Fruit fly (Drosophila melanogaster) whole organism, embryonic: ENCODE results near the gene msps.
A peak's percentile ranks its signal among the peaks of the same experiment; 100 is the strongest.

Source experiments
- BEAF-32 ChIP-seq: fragments of 200-800 bp; sonication (Bioruptor generic); optimal IDR thresholded peaks from 3 replicates; lab custom pipeline; 2017; ENCODE audit warnings: missing biosample characterization, missing genetic modification characterization, mild to moderate bottlenecking, moderate library complexity, missing genetic modification reagents
- CG10147 ChIP-seq: fragments of 200-800 bp; sonication (Bioruptor generic); optimal IDR thresholded peaks from 2 replicates; lab custom pipeline; 2019; ENCODE audit warnings: missing biosample characterization, mild to moderate bottlenecking, missing genetic modification characterization, moderate library complexity
- CG10209 ChIP-seq: fragments of 200-800 bp; sonication (Bioruptor generic); optimal IDR thresholded peaks from 3 replicates; lab custom pipeline; 2017; ENCODE audit warnings: missing biosample characterization, mild to moderate bottlenecking, missing genetic modification characterization, missing genetic modification reagents
- CG10321 ChIP-seq: fragments of 200-800 bp; sonication (Bioruptor generic); IDR thresholded peaks from 2 replicates; pipeline ENCODE4 v1.3.6; 2022; ENCODE audit warnings: missing biosample characterization, missing genetic modification characterization
- CG10462 ChIP-seq: fragments of 200-800 bp; sonication (Bioruptor generic); optimal IDR thresholded peaks from 2 replicates; lab custom pipeline; 2016; ENCODE audit warnings: missing biosample characterization, missing genetic modification characterization
- CG10654 ChIP-seq: fragments of 200-800 bp; sonication (Bioruptor generic); optimal IDR thresholded peaks from 2 replicates; lab custom pipeline; 2016; ENCODE audit warnings: missing biosample characterization, missing genetic modification characterization
- CG1233 ChIP-seq: fragments of 200-800 bp; sonication (Bioruptor generic); optimal IDR thresholded peaks from 4 replicates; lab custom pipeline; 2018; ENCODE audit warnings: missing biosample characterization, mild to moderate bottlenecking, missing genetic modification characterization
- CG15514 ChIP-seq: fragments of 200-800 bp; sonication (Bioruptor generic); optimal IDR thresholded peaks from 3 replicates; lab custom pipeline; 2017; ENCODE audit warnings: missing biosample characterization, missing genetic modification characterization, mild to moderate bottlenecking, moderate library complexity, missing genetic modification reagents
- CG16815 ChIP-seq: fragments of 200-800 bp; sonication (Bioruptor generic); optimal IDR thresholded peaks from 3 replicates; lab custom pipeline; 2017; ENCODE audit warnings: missing biosample characterization, mild to moderate bottlenecking, missing genetic modification characterization
- CG17328 ChIP-seq: fragments of 200-800 bp; sonication (Bioruptor generic); IDR thresholded peaks from 2 replicates; pipeline ENCODE4 v1.3.6; 2022; ENCODE audit warnings: missing biosample characterization, missing genetic modification characterization
- CG17568 ChIP-seq: fragments of 200-800 bp; sonication (Bioruptor generic); optimal IDR thresholded peaks from 2 replicates; lab custom pipeline; 2018; ENCODE audit warnings: missing biosample characterization, mild to moderate bottlenecking, missing genetic modification characterization, moderate library complexity
- CG17612 ChIP-seq: fragments of 200-800 bp; sonication (Bioruptor generic); IDR thresholded peaks from 2 replicates; pipeline ENCODE4 v1.3.6; 2022; ENCODE audit warnings: missing biosample characterization, missing genetic modification characterization
- CG2199 ChIP-seq: fragments of 200-800 bp; sonication (Bioruptor generic); IDR thresholded peaks from 3 replicates; pipeline ENCODE4 v1.3.6; 2022; ENCODE audit warnings: missing biosample characterization, missing genetic modification characterization
- CG2889 ChIP-seq: fragments of 200-800 bp; sonication (Bioruptor generic); IDR thresholded peaks from 3 replicates; pipeline ENCODE4 v1.3.6; 2022; ENCODE audit warnings: missing biosample characterization, missing genetic modification characterization
- CG30431 ChIP-seq: fragments of 200-800 bp; sonication (Bioruptor generic); optimal IDR thresholded peaks from 2 replicates; lab custom pipeline; 2017; ENCODE audit warnings: missing biosample characterization, missing genetic modification characterization
- CG3065 ChIP-seq: fragments of 200-800 bp; sonication (Bioruptor generic); optimal IDR thresholded peaks from 2 replicates; lab custom pipeline; 2016; ENCODE audit warnings: missing biosample characterization, missing genetic modification characterization
- CG31441 ChIP-seq: fragments of 200-800 bp; sonication (Bioruptor generic); IDR thresholded peaks from 2 replicates; pipeline ENCODE4 v1.3.6; 2022; ENCODE audit warnings: missing biosample characterization, missing genetic modification characterization
- CG32767 ChIP-seq: fragments of 200-800 bp; sonication (Bioruptor generic); IDR thresholded peaks from 2 replicates; pipeline ENCODE4 v1.3.6; 2022; ENCODE audit warnings: missing biosample characterization, missing genetic modification characterization
- CG32772 ChIP-seq: fragments of 200-800 bp; sonication (Bioruptor generic); IDR thresholded peaks from 2 replicates; pipeline ENCODE4 v1.3.6; 2022; ENCODE audit warnings: missing biosample characterization, missing genetic modification characterization
- CG34422 ChIP-seq: fragments of 200-800 bp; sonication (Bioruptor generic); IDR thresholded peaks from 3 replicates; pipeline ENCODE4 v1.3.6; 2022; ENCODE audit warnings: missing biosample characterization, missing genetic modification characterization
- CG4730 ChIP-seq: fragments of 200-800 bp; sonication (Bioruptor generic); IDR thresholded peaks from 2 replicates; pipeline ENCODE4 v1.3.6; 2022; ENCODE audit warnings: missing biosample characterization, missing genetic modification characterization
- CG6175 ChIP-seq: fragments of 200-800 bp; sonication (Bioruptor generic); IDR thresholded peaks from 3 replicates; pipeline ENCODE4 v1.3.6; 2022; ENCODE audit warnings: missing biosample characterization, missing genetic modification characterization
- CG6654 ChIP-seq: fragments of 200-800 bp; sonication (Bioruptor generic); optimal IDR thresholded peaks from 2 replicates; lab custom pipeline; 2017; ENCODE audit warnings: missing biosample characterization, mild to moderate bottlenecking, missing genetic modification characterization
- CG7372 ChIP-seq: fragments of 200-800 bp; sonication (Bioruptor generic); IDR thresholded peaks from 2 replicates; pipeline ENCODE4 v1.3.6; 2022; ENCODE audit warnings: missing biosample characterization, missing genetic modification characterization
- CG8765 ChIP-seq: fragments of 200-800 bp; sonication (Bioruptor generic); IDR thresholded peaks from 2 replicates; pipeline ENCODE4 v1.3.6; 2022; ENCODE audit warnings: missing biosample characterization, missing genetic modification characterization
- CTCF ChIP-seq: fragments of 200-800 bp; sonication (Bioruptor generic); optimal IDR thresholded peaks from 2 replicates; lab custom pipeline; 2017; ENCODE audit warnings: missing biosample characterization, mild to moderate bottlenecking, missing genetic modification characterization, moderate library complexity
- Chrac-16 ChIP-seq: fragments of 200-800 bp; sonication (Bioruptor generic); optimal IDR thresholded peaks from 3 replicates; lab custom pipeline; 2016; ENCODE audit warnings: missing biosample characterization, missing genetic modification characterization
- Gug ChIP-seq: fragments of 200-800 bp; sonication (Bioruptor generic); IDR thresholded peaks from 4 replicates; pipeline ENCODE4 v1.3.6; 2022; ENCODE audit warnings: missing biosample characterization, missing genetic modification characterization
- HLH3B ChIP-seq: fragments of 200-800 bp; sonication (Bioruptor generic); IDR thresholded peaks from 2 replicates; pipeline ENCODE4 v1.3.6; 2022; ENCODE audit warnings: missing biosample characterization, missing genetic modification characterization
- Jarid2 ChIP-seq: fragments of 200-800 bp; sonication (Bioruptor generic); optimal IDR thresholded peaks from 3 replicates; lab custom pipeline; 2017; ENCODE audit warnings: mild to moderate bottlenecking, missing biosample characterization, missing genetic modification reagents, missing genetic modification characterization
- Neu2 ChIP-seq: fragments of 200-800 bp; sonication (Bioruptor generic); optimal IDR thresholded peaks from 3 replicates; lab custom pipeline; 2016; ENCODE audit warnings: missing biosample characterization, missing genetic modification characterization, borderline replicate concordance
- Ravus ChIP-seq: fragments of 200-800 bp; sonication (Bioruptor generic); IDR thresholded peaks from 2 replicates; pipeline ENCODE4 v1.3.6; 2022; ENCODE audit warnings: missing biosample characterization, missing genetic modification characterization
- Taf1 ChIP-seq: fragments of 200-800 bp; sonication (Bioruptor generic); IDR thresholded peaks from 2 replicates; pipeline ENCODE4 v1.3.6; 2022; ENCODE audit warnings: missing biosample characterization, missing genetic modification characterization
- aop ChIP-seq: fragments of 200-800 bp; sonication (Bioruptor generic); IDR thresholded peaks from 2 replicates; pipeline ENCODE4 v1.3.6; 2022; ENCODE audit warnings: missing biosample characterization, missing genetic modification characterization
- ap ChIP-seq: fragments of 200-800 bp; sonication (Bioruptor generic); IDR thresholded peaks from 2 replicates; pipeline ENCODE4 v1.3.6; 2022; ENCODE audit warnings: missing biosample characterization, missing genetic modification characterization
- ato ChIP-seq: fragments of 200-800 bp; sonication (Bioruptor generic); IDR thresholded peaks from 2 replicates; pipeline ENCODE4 v1.3.6; 2022; ENCODE audit warnings: missing biosample characterization, missing genetic modification characterization; ENCODE audit not compliant: partially characterized antibody
- bowl ChIP-seq: fragments of 200-800 bp; sonication (Bioruptor generic); IDR thresholded peaks from 2 replicates; pipeline ENCODE4 v1.3.6; 2022; ENCODE audit warnings: missing biosample characterization, missing genetic modification characterization
- chn ChIP-seq: fragments of 200-800 bp; sonication (Bioruptor generic); optimal IDR thresholded peaks from 2 replicates; lab custom pipeline; 2016; ENCODE audit warnings: missing biosample characterization, missing genetic modification characterization
- da ChIP-seq: fragments of 200-800 bp; sonication (Bioruptor generic); optimal IDR thresholded peaks from 2 replicates; lab custom pipeline; 2016; ENCODE audit warnings: missing biosample characterization, missing genetic modification characterization
- danr ChIP-seq: fragments of 200-800 bp; sonication (Bioruptor generic); IDR thresholded peaks from 2 replicates; pipeline ENCODE4 v1.3.6; 2022; ENCODE audit warnings: missing biosample characterization, missing genetic modification characterization
- esg ChIP-seq: fragments of 200-800 bp; sonication (Bioruptor generic); conservative IDR thresholded peaks from 2 replicates; pipeline ENCODE4 v1.3.6; 2022; ENCODE audit warnings: missing biosample characterization, missing genetic modification characterization
- fd3F ChIP-seq: fragments of 200-800 bp; sonication (Bioruptor generic); optimal IDR thresholded peaks from 2 replicates; lab custom pipeline; 2018; ENCODE audit warnings: missing biosample characterization, mild to moderate bottlenecking, missing genetic modification characterization, moderate library complexity
- ind ChIP-seq: fragments of 200-800 bp; sonication (Bioruptor generic); optimal IDR thresholded peaks from 3 replicates; lab custom pipeline; 2016; ENCODE audit warnings: missing biosample characterization, missing genetic modification characterization
- jigr1 ChIP-seq: fragments of 200-800 bp; sonication (Bioruptor generic); IDR thresholded peaks from 3 replicates; pipeline ENCODE4 v1.3.6; 2022; ENCODE audit warnings: missing biosample characterization, missing genetic modification characterization
- kni ChIP-seq: fragments of 200-800 bp; sonication (Bioruptor generic); optimal IDR thresholded peaks from 3 replicates; lab custom pipeline; 2017; ENCODE audit warnings: mild to moderate bottlenecking, missing biosample characterization, missing genetic modification reagents, missing genetic modification characterization
- knrl ChIP-seq: fragments of 200-800 bp; sonication (Bioruptor generic); IDR thresholded peaks from 3 replicates; pipeline ENCODE4 v1.3.6; 2022; ENCODE audit warnings: missing biosample characterization, missing genetic modification characterization; ENCODE audit not compliant: partially characterized antibody
- oc ChIP-seq: fragments of 200-800 bp; sonication (Bioruptor generic); optimal IDR thresholded peaks from 2 replicates; lab custom pipeline; 2018; ENCODE audit warnings: missing biosample characterization, mild to moderate bottlenecking, missing genetic modification characterization, moderate library complexity
- pita ChIP-seq: fragments of 200-800 bp; sonication (Bioruptor generic); optimal IDR thresholded peaks from 2 replicates; lab custom pipeline; 2017; ENCODE audit warnings: missing biosample characterization, mild to moderate bottlenecking, missing genetic modification characterization
- psq ChIP-seq: fragments of 200-800 bp; sonication (Bioruptor generic); optimal IDR thresholded peaks from 2 replicates; lab custom pipeline; 2017; ENCODE audit warnings: missing biosample characterization, missing genetic modification characterization
- sob ChIP-seq: fragments of 200-800 bp; sonication (Bioruptor generic); IDR thresholded peaks from 2 replicates; pipeline ENCODE4 v1.3.6; 2022; ENCODE audit warnings: missing biosample characterization, missing genetic modification characterization
- sr ChIP-seq: fragments of 200-800 bp; sonication (Bioruptor generic); IDR thresholded peaks from 3 replicates; pipeline ENCODE4 v1.3.6; 2022; ENCODE audit warnings: missing biosample characterization, missing genetic modification characterization
- ttk ChIP-seq: fragments of 200-800 bp; sonication (Bioruptor generic); IDR thresholded peaks from 2 replicates; pipeline ENCODE4 v2.1.2; 2022; ENCODE audit warnings: missing biosample characterization, missing genetic modification characterization
- usp ChIP-seq: fragments of >200 bp; optimal IDR thresholded peaks from 2 replicates; lab custom pipeline; 2017; ENCODE audit warnings: missing biosample characterization, missing genetic modification characterization

msps gene

DNA sequence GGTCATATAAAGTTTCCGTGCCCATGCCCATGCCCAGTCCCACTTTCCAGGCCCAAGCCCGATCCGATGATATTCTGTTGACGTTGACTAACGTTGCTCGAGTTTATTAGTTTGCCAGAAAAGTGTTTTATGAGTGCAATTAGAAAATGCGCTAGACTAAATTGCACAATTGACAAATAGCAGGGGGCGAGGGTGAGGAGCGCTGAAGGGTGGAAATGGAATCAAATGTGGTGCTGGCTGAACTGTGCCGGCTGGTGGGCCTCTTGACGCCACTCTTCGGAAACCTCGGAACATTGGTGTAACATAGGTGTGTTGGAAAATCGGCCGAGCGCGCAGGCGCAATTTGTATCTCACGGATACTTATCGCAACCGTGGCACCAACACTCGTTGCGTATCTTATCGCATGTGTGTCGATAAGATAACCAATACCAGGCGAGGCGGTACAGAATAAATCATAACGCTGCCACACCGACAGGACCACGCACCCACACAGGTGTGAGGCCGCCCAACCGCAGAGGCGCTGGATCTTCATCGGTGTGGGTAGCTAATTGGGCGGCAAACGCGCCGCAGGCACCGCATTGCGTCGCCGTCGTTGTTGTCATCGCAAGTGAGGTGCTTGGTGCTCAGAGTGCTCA lies 38.8 kb upstream of the msps start (continued):
- TF ChIP-seq fd3F (GFP tag; lab: Kevin White, UChicago) (no peak), CG34422 (GFP tag; lab: Robert Waterston, UW) (no peak), CG17328 (GFP tag; lab: Robert Waterston, UW) (no peak), BEAF-32 (no peak), CG10321 (GFP tag; lab: Robert Waterston, UW) (no peak), jigr1 (GFP tag; lab: Robert Waterston, UW) (no peak), CG7372 (GFP tag; lab: Robert Waterston, UW) (no peak), chn (no peak), psq (GFP tag; lab: Kevin White, UChicago) (no peak), bowl (GFP tag; lab: Robert Waterston, UW) (no peak), pita (GFP tag; lab: Kevin White, UChicago) (no peak), sr (GFP tag; lab: Robert Waterston, UW) (no peak), ttk (GFP tag; lab: Robert Waterston, UW) (no peak), esg (GFP tag; lab: Robert Waterston, UW) (no peak), aop (GFP tag; lab: Robert Waterston, UW) (no peak), CG6654 (no peak), CG17568 (GFP tag; lab: Kevin White, UChicago) (no peak), CG10147 (no peak), CG1233 (GFP tag; lab: Kevin White, UChicago) (peak; percentile 4), ato (GFP tag; lab: Robert Waterston, UW) (no peak), CG2889 (GFP tag; lab: Robert Waterston, UW) (no peak), CG31441 (GFP tag; lab: Robert Waterston, UW) (0 out of 2 replicates have a peak, but pooled peaks have one; percentile 26), Ravus (no peak), CG6175 (GFP tag; lab: Robert Waterston, UW) (peak; percentile 70; the same call in 1 of the 3 replicates), danr (GFP tag; lab: Robert Waterston, UW) (no peak), CG3065 (no peak), sob (no peak), CG4730 (GFP tag; lab: Robert Waterston, UW) (no peak), CG8765 (GFP tag; lab: Robert Waterston, UW) (no peak), kni (GFP tag; lab: Kevin White, UChicago) (no peak), CG10209 (GFP tag; lab: Kevin White, UChicago) (no peak), knrl (no peak), CG2199 (GFP tag; lab: Robert Waterston, UW) (no peak), CG10654 (no peak), CG30431 (GFP tag; lab: Kevin White, UChicago) (no peak), usp (GFP tag; lab: Kevin White, UChicago) (no peak), Chrac-16 (no peak), CG16815 (GFP tag; lab: Kevin White, UChicago) (no peak), da (GFP tag; lab: Kevin White, UChicago) (no peak), HLH3B (GFP tag; lab: Robert Waterston, UW) (no peak), CG32772 (GFP tag; lab: Robert Waterston, UW) (no peak), CG17612 (no peak), Gug (GFP tag; lab: Robert Waterston, UW) (no peak), Taf1 (GFP tag; lab: Robert Waterston, UW) (no peak), CG32767 (GFP tag; lab: Robert Waterston, UW) (no peak), ap (no peak), oc (tag; lab: Kevin White, UChicago) (no peak), CG10462 (no peak), CTCF (GFP tag; lab: Kevin White, UChicago) (no peak), CG15514 (GFP tag; lab: Kevin White, UChicago) (no peak), ind (GFP tag; lab: Kevin White, UChicago) (no peak), Jarid2 (no peak), Neu2 (GFP tag; lab: Kevin White, UChicago) (no peak)
